Worm (Caenorhabditis elegans) whole organism, L2 larva: ENCODE results near the gene F40G9.14.

Experiments used
- F13H6.1 ChIP-seq: sonication (generic microtip); optimal IDR thresholded peaks from 2 replicates; lab custom pipeline; 2016; ENCODE audit warnings: missing genetic modification characterization, missing compliant biosample characterization
- Y55F3AM.14 ChIP-seq: fragments of 200-800 bp; sonication (Bioruptor generic); optimal IDR thresholded peaks from 2 replicates; lab custom pipeline; 2018; ENCODE audit warnings: mild to moderate bottlenecking, missing genetic modification characterization, missing compliant biosample characterization
- aly-2 ChIP-seq: fragments of 150-350 bp; optimal IDR thresholded peaks from 2 replicates; lab custom pipeline; 2014; ENCODE audit warnings: missing biosample characterization, missing genetic modification characterization
- ama-1 ChIP-seq: fragments of 150-350 bp; optimal IDR thresholded peaks from 2 replicates; lab custom pipeline; 2018; ENCODE audit warnings: inconsistent platforms
- blmp-1 ChIP-seq: sonication (generic microtip); optimal IDR thresholded peaks from 2 replicates; lab custom pipeline; 2017; ENCODE audit warnings: missing genetic modification characterization, mild to moderate bottlenecking, missing compliant biosample characterization, antibody characterized with exemption, moderate library complexity; ENCODE audit not compliant: insufficient read depth
- ceh-82 ChIP-seq: fragments of 150-350 bp; optimal IDR thresholded peaks from 2 replicates; lab custom pipeline; 2014; ENCODE audit warnings: missing biosample characterization, missing genetic modification characterization
- crh-2 ChIP-seq: sonication (generic microtip); optimal IDR thresholded peaks from 2 replicates; lab custom pipeline; 2017; ENCODE audit warnings: missing biosample characterization, missing genetic modification characterization
- dmd-4 ChIP-seq: sonication (generic microtip); optimal IDR thresholded peaks from 2 replicates; lab custom pipeline; 2017; ENCODE audit warnings: missing biosample characterization, missing genetic modification characterization
- egl-27 ChIP-seq: sonication (generic microtip); optimal IDR thresholded peaks from 3 replicates; lab custom pipeline; 2017; ENCODE audit warnings: missing biosample characterization, missing genetic modification reagents, missing genetic modification characterization
- elt-3 ChIP-seq: sonication (generic microtip); optimal IDR thresholded peaks from 2 replicates; lab custom pipeline; 2017; ENCODE audit warnings: missing biosample characterization, missing genetic modification characterization
- gmeb-1 ChIP-seq: fragments of 150-350 bp; optimal IDR thresholded peaks from 2 replicates; lab custom pipeline; 2014; ENCODE audit warnings: missing biosample characterization, missing genetic modification characterization
- lin-13 ChIP-seq: fragments of 150-350 bp; optimal IDR thresholded peaks from 2 replicates; lab custom pipeline; 2014; ENCODE audit warnings: missing biosample characterization, missing genetic modification reagents, missing genetic modification characterization
- lsy-2 ChIP-seq, 2 experiments: fragments of 150-350 bp in 1 of 2; sonication (generic microtip) in 1 of 2; optimal IDR thresholded peaks; 2 replicates each; lab custom pipeline; 2014 to 2017; ENCODE audit warnings: missing biosample characterization in 2 of 2, missing genetic modification characterization in 2 of 2
- mab-5 ChIP-seq: fragments of 150-350 bp; optimal IDR thresholded peaks from 2 replicates; lab custom pipeline; 2014; ENCODE audit warnings: missing biosample characterization, missing genetic modification characterization
- mdl-1 ChIP-seq, 2 experiments: fragments of 150-350 bp in 1 of 2; sonication (generic microtip) in 1 of 2; optimal IDR thresholded peaks; 2 replicates each; lab custom pipeline; 2017; ENCODE audit warnings: missing biosample characterization in 2 of 2, missing genetic modification characterization in 2 of 2
- nhr-12 ChIP-seq: fragments of 150-350 bp; optimal IDR thresholded peaks from 2 replicates; lab custom pipeline; 2014; ENCODE audit warnings: missing biosample characterization, missing genetic modification characterization
- nhr-129 ChIP-seq: fragments of 150-350 bp; optimal IDR thresholded peaks from 2 replicates; lab custom pipeline; 2014; ENCODE audit warnings: missing biosample characterization, missing genetic modification characterization
- nhr-21 ChIP-seq: fragments of 150-350 bp; optimal IDR thresholded peaks from 2 replicates; lab custom pipeline; 2014; ENCODE audit warnings: missing biosample characterization, missing genetic modification characterization
- nhr-23 ChIP-seq: fragments of 150-350 bp; optimal IDR thresholded peaks from 2 replicates; lab custom pipeline; 2014; ENCODE audit warnings: missing biosample characterization, missing genetic modification reagents, missing genetic modification characterization
- nhr-237 ChIP-seq: fragments of 150-350 bp; optimal IDR thresholded peaks from 2 replicates; lab custom pipeline; 2014; ENCODE audit warnings: missing biosample characterization, missing genetic modification characterization
- peb-1 ChIP-seq: fragments of 150-350 bp; optimal IDR thresholded peaks from 2 replicates; lab custom pipeline; 2014; ENCODE audit warnings: missing biosample characterization, missing genetic modification characterization
- skn-1 ChIP-seq: sonication (generic microtip); optimal IDR thresholded peaks from 2 replicates; lab custom pipeline; 2017; ENCODE audit warnings: missing biosample characterization, missing genetic modification characterization
- sma-3 ChIP-seq: sonication (generic microtip); optimal IDR thresholded peaks from 2 replicates; lab custom pipeline; 2016; ENCODE audit warnings: missing genetic modification reagents, missing genetic modification characterization, missing compliant biosample characterization
- sma-9 ChIP-seq, 2 experiments: fragments of 150-350 bp in 1 of 2; sonication (generic microtip) in 1 of 2; optimal IDR thresholded peaks; 2 replicates each; lab custom pipeline; 2014 to 2016; ENCODE audit warnings: missing genetic modification characterization in 2 of 2, mild to moderate bottlenecking in 1 of 2, missing biosample characterization in 1 of 2, missing compliant biosample characterization in 1 of 2, missing genetic modification reagents in 1 of 2, moderate library complexity in 1 of 2
- snpc-4 ChIP-seq: fragments of 150-350 bp; optimal IDR thresholded peaks from 2 replicates; lab custom pipeline; 2014; ENCODE audit warnings: missing biosample characterization, missing genetic modification characterization
- unc-39 ChIP-seq: fragments of 150-350 bp; optimal IDR thresholded peaks from 2 replicates; lab custom pipeline; 2014; ENCODE audit warnings: missing biosample characterization, missing genetic modification characterization
- unc-55 ChIP-seq: fragments of 150-350 bp; sonication (generic microtip); optimal IDR thresholded peaks from 3 replicates; lab custom pipeline; 2014; ENCODE audit warnings: missing biosample characterization, missing genetic modification reagents, missing genetic modification characterization
- zag-1 ChIP-seq: fragments of 150-350 bp; optimal IDR thresholded peaks from 2 replicates; lab custom pipeline; 2014; ENCODE audit warnings: missing biosample characterization, missing genetic modification characterization
- ztf-1 ChIP-seq: fragments of 200-800 bp; sonication (Bioruptor generic); conservative IDR thresholded peaks from 2 replicates; pipeline ENCODE4 v1.3.6; 2022; ENCODE audit warnings: missing genetic modification characterization, missing compliant biosample characterization

Gene F40G9.14

ce11 chrIII:211387-211786, 33.8 kb upstream of the F40G9.14 start:
- TF ChIP-seq zag-1 (tag; lab: Kevin White, UChicago) (no peak), lsy-2 (tag; optimal IDR thresholded peaks at IDR 0.05; lab: Kevin White, UChicago) (no peak), mab-5 (tag; lab: Kevin White, UChicago) (no peak), aly-2 (tag; lab: Kevin White, UChicago) (no peak), nhr-237 (tag; lab: Kevin White, UChicago) (no peak), Y55F3AM.14 (no peak), nhr-21 (tag; lab: Kevin White, UChicago) (no peak), peb-1 (tag; lab: Kevin White, UChicago) (no peak), nhr-129 (tag; lab: Kevin White, UChicago) (no peak), nhr-12 (tag; lab: Kevin White, UChicago) (no peak), ztf-1 (GFP tag; lab: Robert Waterston, UW) (no peak), unc-39 (no peak), dmd-4 (tag; lab: Kevin White, UChicago) (no peak), gmeb-1 (tag; lab: Kevin White, UChicago) (no peak), mdl-1 (tag; optimal IDR thresholded peaks at IDR 0.05; lab: Kevin White, UChicago) (no peak), sma-9 (GFP tag; optimal IDR thresholded peaks at IDR 0.05; lab: Kevin White, UChicago) (no peak), sma-9 (tag; optimal IDR thresholded peaks at IDR 0.05; lab: Kevin White, UChicago) (no peak), crh-2 (tag; lab: Kevin White, UChicago) (no peak)

ce11 chrIII:209695-210091, 32.1 kb upstream of the F40G9.14 start, which contains the start of gene klp-20:
Gene klp-20, plus strand, starts transcription at chrIII:209992.
- TF ChIP-seq F13H6.1 (tag; lab: Kevin White, UChicago) (no peak), blmp-1 (tag; lab: Kevin White, UChicago) (no peak), skn-1 (tag; lab: Kevin White, UChicago) (no peak), nhr-23 (tag; lab: Kevin White, UChicago) (no peak), mdl-1 (tag; optimal IDR thresholded peaks at IDR 0.05; lab: Kevin White, UChicago) (no peak), ama-1 (lab: Kevin White, UChicago) (no peak)

- TF ChIP-seq nhr-23 (tag; lab: Kevin White, UChicago) (no peak), mab-5 (tag; lab: Kevin White, UChicago) (no peak), unc-39 (no peak)
- TF ChIP-seq, all 48 proteins: peak for 0
These were observed 31.4 kb upstream of the F40G9.14 start for ce11 chrIII:208793-209694.

DNA sequence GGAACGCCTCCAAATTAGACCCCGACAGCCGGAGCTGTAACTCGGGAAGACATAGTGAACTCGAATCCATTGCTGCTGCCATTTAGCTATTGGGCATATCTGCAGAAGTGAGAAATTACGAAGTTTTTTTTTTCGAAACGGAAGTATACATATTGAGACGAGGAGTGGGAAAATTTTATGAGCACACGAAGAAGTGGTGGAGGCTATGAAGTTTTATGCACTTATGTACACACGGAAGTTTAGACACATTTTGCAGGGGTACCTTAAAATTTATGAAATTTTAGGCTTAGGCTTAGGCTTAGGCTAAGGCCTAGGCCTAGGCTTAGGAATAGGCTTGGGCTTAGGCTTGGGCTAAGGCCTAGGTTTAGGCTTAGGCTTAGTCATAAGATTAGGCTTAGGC, 29.4 kb upstream of the F40G9.14 start, which contains the start of gene W10C4.1:
Gene W10C4.1, minus strand, starts transcription at position 101 of the 400 bp plus-strand sequence.
- TF ChIP-seq unc-55 (GFP tag; lab: Kevin White, UChicago) (peak; percentile 9), sma-3 (GFP tag; lab: Kevin White, UChicago) (no peak), snpc-4 (tag; lab: Kevin White, UChicago) (no peak)

DNA sequence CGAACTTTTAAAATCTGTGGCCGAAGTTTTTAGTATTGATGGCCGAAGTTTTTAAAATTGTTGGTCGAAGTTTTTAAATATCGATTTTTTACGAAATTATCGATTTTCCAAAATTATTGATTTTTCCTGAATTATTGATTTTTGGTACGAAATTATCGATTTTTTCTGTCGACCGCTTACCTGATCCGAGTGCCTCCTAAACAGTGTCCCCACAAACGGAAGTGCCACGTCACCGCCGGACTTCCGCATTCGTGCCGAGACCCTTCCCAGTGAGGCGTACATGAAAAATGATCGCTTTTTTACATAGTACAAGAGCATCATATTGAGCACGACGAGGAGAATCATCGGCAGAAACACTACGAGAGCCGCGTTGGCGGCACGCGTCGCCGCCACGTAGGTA, 26.3 kb upstream of the F40G9.14 start:
- TF ChIP-seq gmeb-1 (tag; lab: Kevin White, UChicago) = no peak
- no peak for TF ChIP-seq aly-2 (tag; lab: Kevin White, UChicago)
- no peak for TF ChIP-seq nhr-237 (tag; lab: Kevin White, UChicago)
- no peak for TF ChIP-seq blmp-1 (tag; lab: Kevin White, UChicago)
- TF ChIP-seq mab-5 (tag; lab: Kevin White, UChicago) = no peak
- no peak for TF ChIP-seq egl-27 (tag; lab: Kevin White, UChicago)
- no peak for TF ChIP-seq ceh-82 (tag; lab: Kevin White, UChicago)
- TF ChIP-seq Y55F3AM.14 = no peak
- no peak for TF ChIP-seq crh-2 (tag; lab: Kevin White, UChicago)
- no peak for TF ChIP-seq elt-3 (tag; lab: Kevin White, UChicago)
- TF ChIP-seq zag-1 (tag; lab: Kevin White, UChicago) = no peak
- TF ChIP-seq nhr-23 (tag; lab: Kevin White, UChicago) = no peak
- no peak for TF ChIP-seq peb-1 (tag; lab: Kevin White, UChicago)
- TF ChIP-seq lin-13 (GFP tag; lab: Kevin White, UChicago) = no peak
- TF ChIP-seq skn-1 (tag; lab: Kevin White, UChicago) = no peak
